Fruit fly (Drosophila melanogaster) whole organism, embryonic: Measurements from ENCODE around the gene betaGlu.

Experiments
- Abd-B ChIP-seq: fragments of 200-800 bp; sonication (Bioruptor generic); optimal IDR thresholded peaks from 2 replicates; lab custom pipeline; 2018; ENCODE audit warnings: missing biosample characterization, mild to moderate bottlenecking, missing genetic modification characterization, moderate library complexity
- Aef1 ChIP-seq: fragments of 200-800 bp; sonication (Bioruptor generic); IDR thresholded peaks from 3 replicates; pipeline ENCODE4 v1.3.6; 2022; ENCODE audit warnings: missing biosample characterization, missing genetic modification characterization
- Atf3 ChIP-seq: fragments of 200-800 bp; sonication (Bioruptor generic); optimal IDR thresholded peaks from 3 replicates; lab custom pipeline; 2016; ENCODE audit warnings: missing biosample characterization, missing genetic modification characterization
- CG10959 ChIP-seq: fragments of 200-800 bp; sonication (Bioruptor generic); IDR thresholded peaks from 2 replicates; pipeline ENCODE4 v1.3.6; 2022; ENCODE audit warnings: missing biosample characterization, missing genetic modification characterization
- CG11093 ChIP-seq: fragments of 200-800 bp; sonication (Bioruptor generic); IDR thresholded peaks from 3 replicates; pipeline ENCODE4 v1.3.6; 2022; ENCODE audit warnings: missing biosample characterization, missing genetic modification characterization
- CG11456 ChIP-seq: fragments of 200-800 bp; sonication (Bioruptor generic); IDR thresholded peaks from 3 replicates; pipeline ENCODE4 v1.3.6; 2022; ENCODE audit warnings: missing biosample characterization, missing genetic modification characterization
- CG11696 ChIP-seq: fragments of 200-800 bp; sonication (Bioruptor generic); IDR thresholded peaks from 2 replicates; pipeline ENCODE4 v1.3.6; 2022; ENCODE audit warnings: missing biosample characterization, missing genetic modification characterization
- CG12071 ChIP-seq: fragments of 200-800 bp; sonication (Bioruptor generic); optimal IDR thresholded peaks from 3 replicates; lab custom pipeline; 2018; ENCODE audit warnings: missing biosample characterization, mild to moderate bottlenecking, missing genetic modification characterization
- CG13424 ChIP-seq: fragments of 200-800 bp; sonication (Bioruptor generic); optimal IDR thresholded peaks from 2 replicates; lab custom pipeline; 2019; ENCODE audit warnings: missing biosample characterization, mild to moderate bottlenecking, missing genetic modification characterization, moderate library complexity
- CG14441 ChIP-seq: fragments of 200-800 bp; sonication (Bioruptor generic); IDR thresholded peaks from 2 replicates; pipeline ENCODE4 v1.3.6; 2022; ENCODE audit warnings: missing biosample characterization, missing genetic modification characterization
- CG16813 ChIP-seq: fragments of 200-800 bp; sonication (Bioruptor generic); IDR thresholded peaks from 3 replicates; pipeline ENCODE4 v1.3.6; 2022; ENCODE audit warnings: missing biosample characterization, missing genetic modification characterization; ENCODE audit not compliant: partially characterized antibody
- CG17186 ChIP-seq: fragments of 200-800 bp; sonication (Bioruptor generic); optimal IDR thresholded peaks from 3 replicates; lab custom pipeline; 2017; ENCODE audit warnings: missing biosample characterization, missing genetic modification reagents, missing genetic modification characterization
- CG17612 ChIP-seq: fragments of 200-800 bp; sonication (Bioruptor generic); IDR thresholded peaks from 2 replicates; pipeline ENCODE4 v1.3.6; 2022; ENCODE audit warnings: missing biosample characterization, missing genetic modification characterization
- CG18599 ChIP-seq: fragments of 200-800 bp; sonication (Bioruptor generic); optimal IDR thresholded peaks from 3 replicates; lab custom pipeline; 2017; ENCODE audit warnings: missing biosample characterization, missing genetic modification characterization, mild to moderate bottlenecking, moderate library complexity, missing genetic modification reagents
- CG18764 ChIP-seq: fragments of 200-800 bp; sonication (Bioruptor generic); optimal IDR thresholded peaks from 3 replicates; lab custom pipeline; 2016; ENCODE audit warnings: missing biosample characterization, missing genetic modification characterization
- CG3838 ChIP-seq: fragments of 200-800 bp; sonication (Bioruptor generic); optimal IDR thresholded peaks from 3 replicates; lab custom pipeline; 2016; ENCODE audit warnings: missing biosample characterization, missing genetic modification characterization
- CG4282 ChIP-seq: fragments of 200-800 bp; sonication (Bioruptor generic); optimal IDR thresholded peaks from 2 replicates; lab custom pipeline; 2016; ENCODE audit warnings: missing biosample characterization, missing genetic modification characterization
- CG6272 ChIP-seq: fragments of 200-800 bp; sonication (Bioruptor generic); IDR thresholded peaks from 2 replicates; pipeline ENCODE4 v1.3.6; 2022; ENCODE audit warnings: missing biosample characterization, missing genetic modification characterization
- CG7839 ChIP-seq: fragments of 200-800 bp; sonication (Bioruptor generic); optimal IDR thresholded peaks from 3 replicates; lab custom pipeline; 2018; ENCODE audit warnings: missing biosample characterization, mild to moderate bottlenecking, missing genetic modification characterization, moderate library complexity
- CG9609 ChIP-seq: fragments of 200-800 bp; sonication (Bioruptor generic); optimal IDR thresholded peaks from 3 replicates; lab custom pipeline; 2016; ENCODE audit warnings: missing biosample characterization, missing genetic modification characterization
- Drgx ChIP-seq: fragments of 200-800 bp; sonication (Bioruptor generic); IDR thresholded peaks from 2 replicates; pipeline ENCODE4 v1.3.6; 2022; ENCODE audit warnings: missing biosample characterization, missing genetic modification characterization
- Fer2 ChIP-seq: fragments of 200-800 bp; sonication (Bioruptor generic); optimal IDR thresholded peaks from 2 replicates; lab custom pipeline; 2018; ENCODE audit warnings: missing biosample characterization, mild to moderate bottlenecking, missing genetic modification characterization, moderate library complexity
- Fer3 ChIP-seq: fragments of 200-800 bp; sonication (Bioruptor generic); optimal IDR thresholded peaks from 2 replicates; lab custom pipeline; 2018; ENCODE audit warnings: missing biosample characterization, mild to moderate bottlenecking, missing genetic modification characterization, moderate library complexity
- Hr3 ChIP-seq: fragments of 200-800 bp; sonication (Bioruptor generic); optimal IDR thresholded peaks from 3 replicates; lab custom pipeline; 2016; ENCODE audit warnings: missing biosample characterization, missing genetic modification characterization
- Neu2 ChIP-seq: fragments of 200-800 bp; sonication (Bioruptor generic); optimal IDR thresholded peaks from 3 replicates; lab custom pipeline; 2016; ENCODE audit warnings: missing biosample characterization, missing genetic modification characterization, borderline replicate concordance
- Nf-YC ChIP-seq: fragments of 200-800 bp; optimal IDR thresholded peaks from 3 replicates; lab custom pipeline; 2019; ENCODE audit warnings: missing biosample characterization, mild to moderate bottlenecking, missing genetic modification characterization, moderate library complexity
- Ssrp ChIP-seq: fragments of 200-800 bp; sonication (Bioruptor generic); optimal IDR thresholded peaks from 2 replicates; lab custom pipeline; 2018; ENCODE audit warnings: missing biosample characterization, mild to moderate bottlenecking, missing genetic modification characterization, moderate library complexity
- abd-A ChIP-seq: fragments of 200-800 bp; sonication (Bioruptor generic); optimal IDR thresholded peaks from 3 replicates; lab custom pipeline; 2019; ENCODE audit warnings: missing biosample characterization, mild to moderate bottlenecking, missing genetic modification characterization, moderate library complexity
- ac ChIP-seq: fragments of 200-800 bp; sonication (Bioruptor generic); optimal IDR thresholded peaks from 3 replicates; lab custom pipeline; 2017; ENCODE audit warnings: missing biosample characterization, mild to moderate bottlenecking, missing genetic modification characterization
- caup ChIP-seq: fragments of 200-800 bp; sonication (Bioruptor generic); optimal IDR thresholded peaks from 3 replicates; lab custom pipeline; 2017; ENCODE audit warnings: missing biosample characterization, mild to moderate bottlenecking, missing genetic modification characterization, moderate library complexity; ENCODE audit not compliant: severe bottlenecking
- crc ChIP-seq: fragments of 200-800 bp; sonication (Bioruptor generic); optimal IDR thresholded peaks from 2 replicates; lab custom pipeline; 2016; ENCODE audit warnings: missing biosample characterization, missing genetic modification characterization
- fd3F ChIP-seq: fragments of 200-800 bp; sonication (Bioruptor generic); optimal IDR thresholded peaks from 2 replicates; lab custom pipeline; 2018; ENCODE audit warnings: missing biosample characterization, mild to moderate bottlenecking, missing genetic modification characterization, moderate library complexity
- gce ChIP-seq: fragments of 200-800 bp; sonication (Bioruptor generic); IDR thresholded peaks from 3 replicates; pipeline ENCODE4 v1.3.6; 2022; ENCODE audit warnings: missing biosample characterization, missing genetic modification characterization
- gfzf ChIP-seq: fragments of 200-800 bp; sonication (Bioruptor generic); optimal IDR thresholded peaks from 2 replicates; lab custom pipeline; 2016; ENCODE audit warnings: missing biosample characterization, mild to moderate bottlenecking, missing genetic modification characterization, moderate library complexity
- grau ChIP-seq: fragments of 200-800 bp; optimal IDR thresholded peaks from 3 replicates; lab custom pipeline; 2019; ENCODE audit warnings: missing biosample characterization, mild to moderate bottlenecking, missing genetic modification characterization, moderate library complexity
- gsb-n ChIP-seq: fragments of 200-800 bp; sonication (Bioruptor generic); optimal IDR thresholded peaks from 3 replicates; lab custom pipeline; 2018; ENCODE audit warnings: missing biosample characterization, mild to moderate bottlenecking, missing genetic modification characterization
- hbn ChIP-seq: fragments of 200-800 bp; sonication (Bioruptor generic); IDR thresholded peaks from 2 replicates; pipeline ENCODE4 v1.3.6; 2022; ENCODE audit warnings: missing biosample characterization, missing genetic modification characterization; ENCODE audit not compliant: partially characterized antibody
- hkb ChIP-seq, 2 experiments: fragments of 200-800 bp in 1 of 2; fragments of >200 bp in 1 of 2; sonication (Bioruptor generic) in 1 of 2; IDR thresholded peaks in 1 of 2; optimal IDR thresholded peaks in 1 of 2; 2 replicates each; pipeline versions ENCODE4 v1.3.6 to Lab custom; 2017 to 2022; ENCODE audit warnings: missing biosample characterization in 1 of 2, missing genetic modification characterization in 1 of 2
- kni ChIP-seq: fragments of 200-800 bp; sonication (Bioruptor generic); optimal IDR thresholded peaks from 3 replicates; lab custom pipeline; 2017; ENCODE audit warnings: mild to moderate bottlenecking, missing biosample characterization, missing genetic modification reagents, missing genetic modification characterization
- lab ChIP-seq: fragments of 200-800 bp; sonication (Bioruptor generic); optimal IDR thresholded peaks from 3 replicates; lab custom pipeline; 2017; ENCODE audit warnings: missing biosample characterization, missing genetic modification characterization, mild to moderate bottlenecking, moderate library complexity, missing genetic modification reagents
- nmo ChIP-seq: fragments of 200-800 bp; sonication (Bioruptor generic); optimal IDR thresholded peaks from 2 replicates; lab custom pipeline; 2018; ENCODE audit warnings: missing biosample characterization, mild to moderate bottlenecking, missing genetic modification characterization, moderate library complexity
- nom ChIP-seq: fragments of 200-800 bp; sonication (Bioruptor generic); optimal IDR thresholded peaks from 2 replicates; lab custom pipeline; 2017; ENCODE audit warnings: missing biosample characterization, missing genetic modification characterization, mild to moderate bottlenecking, moderate library complexity, missing genetic modification reagents
- oc ChIP-seq: fragments of 200-800 bp; sonication (Bioruptor generic); optimal IDR thresholded peaks from 2 replicates; lab custom pipeline; 2018; ENCODE audit warnings: missing biosample characterization, mild to moderate bottlenecking, missing genetic modification characterization, moderate library complexity
- pros ChIP-seq: fragments of 200-800 bp; sonication (Bioruptor generic); optimal IDR thresholded peaks from 3 replicates; lab custom pipeline; 2019; ENCODE audit warnings: missing biosample characterization, mild to moderate bottlenecking, missing genetic modification characterization, moderate library complexity
- sim ChIP-seq: fragments of 200-800 bp; sonication (Bioruptor generic); IDR thresholded peaks from 2 replicates; pipeline ENCODE4 v1.3.6; 2022; ENCODE audit warnings: missing biosample characterization, missing genetic modification characterization
- slou ChIP-seq: fragments of 200-800 bp; sonication (Bioruptor generic); optimal IDR thresholded peaks from 3 replicates; lab custom pipeline; 2016; ENCODE audit warnings: missing biosample characterization, missing genetic modification characterization
- tin ChIP-seq: fragments of 200-800 bp; sonication (Bioruptor generic); optimal IDR thresholded peaks from 3 replicates; lab custom pipeline; 2016; ENCODE audit warnings: missing biosample characterization, missing genetic modification characterization
- trem ChIP-seq: fragments of 200-800 bp; optimal IDR thresholded peaks from 3 replicates; lab custom pipeline; 2019; ENCODE audit warnings: missing biosample characterization, mild to moderate bottlenecking, missing genetic modification characterization, moderate library complexity
- trh ChIP-seq: fragments of 200-800 bp; sonication (Bioruptor generic); optimal IDR thresholded peaks from 2 replicates; lab custom pipeline; 2016; ENCODE audit warnings: missing biosample characterization, missing genetic modification characterization

The betaGlu gene

DNA sequence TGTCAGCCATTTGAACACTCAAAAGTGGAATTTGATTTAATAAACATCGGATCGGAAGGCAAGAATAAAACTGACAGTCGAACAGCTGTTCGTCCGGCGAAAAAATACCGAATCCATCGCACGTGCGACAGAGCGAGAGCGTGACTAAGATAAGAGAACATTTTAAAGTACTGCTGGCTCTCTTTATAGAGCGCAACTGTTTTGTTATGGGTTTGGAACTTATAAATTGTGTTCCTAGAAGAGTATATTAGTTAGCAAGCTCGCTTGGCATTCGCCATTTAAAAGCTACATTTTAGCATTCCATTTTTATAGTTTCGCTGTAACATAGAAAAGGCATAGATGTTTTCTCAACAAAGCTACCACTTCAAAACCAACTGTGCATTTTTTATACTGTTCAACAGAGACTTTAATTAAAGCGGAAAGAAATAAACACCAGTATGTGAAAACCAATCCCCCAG, 38.5 kb upstream of the betaGlu start, which contains the start of gene Rift (continued):
- TF ChIP-seq Atf3 (GFP tag; lab: Kevin White, UChicago) (no peak), Hr3 (no peak), Ssrp (peak; percentile 15), nom (GFP tag; lab: Kevin White, UChicago) (peak; percentile 4), Drgx (GFP tag; lab: Robert Waterston, UW) (peak; percentile 69), lab (peak; percentile 70), Nf-YC (peak; percentile 26), CG12071 (GFP tag; lab: Kevin White, UChicago) (no peak), hkb (optimal IDR thresholded peaks at IDR 0.05; lab: Kevin White, UChicago) (no peak), hkb (GFP tag; IDR thresholded peaks at IDR 0.05; lab: Robert Waterston, UW) (peak; percentile 78), CG17186 (no peak), CG14441 (GFP tag; lab: Robert Waterston, UW) (peak; percentile 30; the same call in 1 of the 2 replicates), CG18599 (GFP tag; lab: Kevin White, UChicago) (peak; percentile 55), CG11696 (GFP tag; lab: Robert Waterston, UW) (no peak), fd3F (GFP tag; lab: Kevin White, UChicago) (peak; percentile 36), gfzf (GFP tag; lab: Kevin White, UChicago) (no peak), abd-A (tag; lab: Kevin White, UChicago) (no peak), CG13424 (tag; lab: Kevin White, UChicago) (peak; percentile 51), CG11093 (GFP tag; lab: Robert Waterston, UW) (0 out of 3 replicates have a peak, but pooled peaks have one; percentile 31), trh (GFP tag; lab: Kevin White, UChicago) (no peak), grau (tag; lab: Kevin White, UChicago) (peak; percentile 50), Aef1 (GFP tag; lab: Robert Waterston, UW) (peak; percentile 43; the same call in 2 of the 3 replicates), CG4282 (GFP tag; lab: Kevin White, UChicago) (no peak), Fer2 (no peak), trem (tag; lab: Kevin White, UChicago) (no peak), nmo (GFP tag; lab: Kevin White, UChicago) (peak; percentile 28), crc (GFP tag; lab: Kevin White, UChicago) (no peak), CG6272 (no peak), oc (tag; lab: Kevin White, UChicago) (no peak), tin (no peak), CG10959 (GFP tag; lab: Robert Waterston, UW) (no peak), kni (GFP tag; lab: Kevin White, UChicago) (peak; percentile 41), Abd-B (GFP tag; lab: Kevin White, UChicago) (no peak), ac (no peak), CG7839 (tag; lab: Kevin White, UChicago) (peak; percentile 23), CG18764 (GFP tag; lab: Kevin White, UChicago) (no peak), CG17612 (no peak), CG11456 (no peak), sim (no peak), slou (GFP tag; lab: Kevin White, UChicago) (no peak), CG3838 (GFP tag; lab: Kevin White, UChicago) (no peak), Neu2 (GFP tag; lab: Kevin White, UChicago) (no peak), gce (GFP tag; lab: Robert Waterston, UW) (no peak; the same call in 2 of the 3 replicates), caup (peak; percentile 42), hbn (GFP tag; lab: Robert Waterston, UW) (peak; percentile 18; the same call in 1 of the 2 replicates), pros (no peak), gsb-n (peak; percentile 1), CG16813 (no peak), CG9609 (GFP tag; lab: Kevin White, UChicago) (peak; percentile 31), Fer3 (peak; percentile 51)
